Fruit fly (Drosophila melanogaster) whole organism, embryonic: ENCODE results near the gene CG8369.

Experiments used
- Antp ChIP-seq: fragments of 200-800 bp; sonication (Bioruptor generic); optimal IDR thresholded peaks from 3 replicates; lab custom pipeline; 2016; ENCODE audit warnings: missing biosample characterization, missing genetic modification characterization
- Atf3 ChIP-seq: fragments of 200-800 bp; sonication (Bioruptor generic); optimal IDR thresholded peaks from 3 replicates; lab custom pipeline; 2016; ENCODE audit warnings: missing biosample characterization, missing genetic modification characterization
- CG12391 ChIP-seq: fragments of 200-800 bp; sonication (Bioruptor generic); optimal IDR thresholded peaks from 3 replicates; lab custom pipeline; 2018; ENCODE audit warnings: missing biosample characterization, mild to moderate bottlenecking, missing genetic modification characterization, moderate library complexity
- CG13123 ChIP-seq: fragments of 200-800 bp; sonication (Bioruptor generic); optimal IDR thresholded peaks from 2 replicates; lab custom pipeline; 2016; ENCODE audit warnings: missing biosample characterization, missing genetic modification characterization
- CG13775 ChIP-seq: fragments of 200-800 bp; sonication (Bioruptor generic); optimal IDR thresholded peaks from 3 replicates; lab custom pipeline; 2017; ENCODE audit warnings: missing biosample characterization, mild to moderate bottlenecking, missing genetic modification characterization
- CG1602 ChIP-seq: fragments of 200-800 bp; sonication (Bioruptor generic); optimal IDR thresholded peaks from 3 replicates; lab custom pipeline; 2016; ENCODE audit warnings: missing biosample characterization, missing genetic modification characterization
- CG17328 ChIP-seq: fragments of 200-800 bp; sonication (Bioruptor generic); IDR thresholded peaks from 2 replicates; pipeline ENCODE4 v1.3.6; 2022; ENCODE audit warnings: missing biosample characterization, missing genetic modification characterization
- CG2678 ChIP-seq: fragments of 200-800 bp; sonication (Bioruptor generic); optimal IDR thresholded peaks from 3 replicates; lab custom pipeline; 2019; ENCODE audit warnings: missing biosample characterization, mild to moderate bottlenecking, missing genetic modification characterization, moderate library complexity
- CG4328 ChIP-seq: fragments of 200-800 bp; sonication (Bioruptor generic); optimal IDR thresholded peaks from 3 replicates; lab custom pipeline; 2017; ENCODE audit warnings: missing biosample characterization, missing genetic modification reagents, missing genetic modification characterization
- CG4360 ChIP-seq: fragments of 200-800 bp; sonication (Bioruptor generic); IDR thresholded peaks from 2 replicates; pipeline ENCODE4 v1.3.6; 2022; ENCODE audit warnings: missing biosample characterization, missing genetic modification characterization
- CG4424 ChIP-seq: fragments of 200-800 bp; sonication (Bioruptor generic); optimal IDR thresholded peaks from 3 replicates; lab custom pipeline; 2016; ENCODE audit warnings: missing biosample characterization, missing genetic modification characterization
- CG4617 ChIP-seq: fragments of 200-800 bp; sonication (Bioruptor generic); optimal IDR thresholded peaks from 3 replicates; lab custom pipeline; 2016; ENCODE audit warnings: missing biosample characterization, missing genetic modification characterization, borderline replicate concordance
- CG5180 ChIP-seq: fragments of 200-800 bp; sonication (Bioruptor generic); optimal IDR thresholded peaks from 3 replicates; lab custom pipeline; 2017; ENCODE audit warnings: missing biosample characterization, missing genetic modification characterization, mild to moderate bottlenecking, moderate library complexity, missing genetic modification reagents
- CG6654 ChIP-seq: fragments of 200-800 bp; sonication (Bioruptor generic); optimal IDR thresholded peaks from 2 replicates; lab custom pipeline; 2017; ENCODE audit warnings: missing biosample characterization, mild to moderate bottlenecking, missing genetic modification characterization
- CG6683 ChIP-seq: fragments of 200-800 bp; sonication (Bioruptor generic); optimal IDR thresholded peaks from 2 replicates; lab custom pipeline; 2017; ENCODE audit warnings: missing biosample characterization, mild to moderate bottlenecking, missing genetic modification characterization, missing genetic modification reagents
- CG9932 ChIP-seq: fragments of 200-800 bp; sonication (Bioruptor generic); IDR thresholded peaks from 2 replicates; pipeline ENCODE4 v1.3.6; 2022; ENCODE audit warnings: missing biosample characterization, missing genetic modification characterization
- Camta ChIP-seq: fragments of 200-800 bp; sonication (Bioruptor generic); optimal IDR thresholded peaks from 2 replicates; lab custom pipeline; 2016; ENCODE audit warnings: missing biosample characterization, missing genetic modification characterization
- Dek ChIP-seq: fragments of 200-800 bp; sonication (Bioruptor generic); optimal IDR thresholded peaks from 3 replicates; lab custom pipeline; 2019; ENCODE audit warnings: missing biosample characterization, mild to moderate bottlenecking, missing genetic modification characterization, moderate library complexity
- Drgx ChIP-seq: fragments of 200-800 bp; sonication (Bioruptor generic); IDR thresholded peaks from 2 replicates; pipeline ENCODE4 v1.3.6; 2022; ENCODE audit warnings: missing biosample characterization, missing genetic modification characterization
- Elba2 ChIP-seq: fragments of 200-800 bp; sonication (Bioruptor generic); optimal IDR thresholded peaks from 3 replicates; lab custom pipeline; 2016; ENCODE audit warnings: missing biosample characterization, missing genetic modification characterization
- Hey ChIP-seq: fragments of 200-800 bp; sonication (Bioruptor generic); optimal IDR thresholded peaks from 3 replicates; lab custom pipeline; 2018; ENCODE audit warnings: missing biosample characterization, mild to moderate bottlenecking, missing genetic modification characterization
- MBD-R2 ChIP-seq: fragments of 200-800 bp; sonication (Bioruptor generic); IDR thresholded peaks from 2 replicates; pipeline ENCODE4 v1.3.6; 2022; ENCODE audit warnings: missing biosample characterization, missing genetic modification characterization
- Meics ChIP-seq: fragments of 200-800 bp; sonication (Bioruptor generic); optimal IDR thresholded peaks from 2 replicates; lab custom pipeline; 2017; ENCODE audit warnings: missing biosample characterization, mild to moderate bottlenecking, missing genetic modification characterization
- Mrtf ChIP-seq: fragments of 200-800 bp; sonication (Bioruptor generic); IDR thresholded peaks from 3 replicates; pipeline ENCODE4 v1.3.6; 2022; ENCODE audit warnings: missing biosample characterization, missing genetic modification characterization
- Oli ChIP-seq: fragments of 200-800 bp; sonication (Bioruptor generic); optimal IDR thresholded peaks from 2 replicates; lab custom pipeline; 2018; ENCODE audit warnings: missing biosample characterization, mild to moderate bottlenecking, missing genetic modification characterization, moderate library complexity
- Opbp ChIP-seq: fragments of 200-800 bp; sonication (Bioruptor generic); IDR thresholded peaks from 3 replicates; pipeline ENCODE4 v1.3.6; 2022; ENCODE audit warnings: missing biosample characterization, missing genetic modification characterization; ENCODE audit not compliant: partially characterized antibody
- Sox100B ChIP-seq: fragments of 200-800 bp; sonication (Bioruptor generic); optimal IDR thresholded peaks from 3 replicates; lab custom pipeline; 2018; ENCODE audit warnings: missing biosample characterization, mild to moderate bottlenecking, missing genetic modification characterization
- Stat92E ChIP-seq, 3 experiments: fragments of >200 bp in 2 of 3; fragments of 200-800 bp in 1 of 3; sonication (Bioruptor generic) in 1 of 3; optimal IDR thresholded peaks; 2 replicates each; lab custom pipeline; 2017 to 2019; ENCODE audit warnings: missing biosample characterization in 3 of 3, missing genetic modification characterization in 3 of 3, mild to moderate bottlenecking in 1 of 3, moderate library complexity in 1 of 3
- Usf ChIP-seq: fragments of 200-800 bp; sonication (Bioruptor generic); optimal IDR thresholded peaks from 2 replicates; lab custom pipeline; 2017; ENCODE audit warnings: missing genotype, missing biosample characterization, missing genetic modification characterization
- Xbp1 ChIP-seq: fragments of 200-800 bp; sonication (Bioruptor generic); optimal IDR thresholded peaks from 3 replicates; lab custom pipeline; 2016; ENCODE audit warnings: missing biosample characterization, mild to moderate bottlenecking, missing genetic modification characterization
- ash1 ChIP-seq: fragments of 200-800 bp; sonication (Bioruptor generic); optimal IDR thresholded peaks from 2 replicates; lab custom pipeline; 2018; ENCODE audit warnings: missing biosample characterization, mild to moderate bottlenecking, missing genetic modification characterization
- caup ChIP-seq: fragments of 200-800 bp; sonication (Bioruptor generic); optimal IDR thresholded peaks from 3 replicates; lab custom pipeline; 2017; ENCODE audit warnings: missing biosample characterization, mild to moderate bottlenecking, missing genetic modification characterization, moderate library complexity; ENCODE audit not compliant: severe bottlenecking
- danr ChIP-seq: fragments of 200-800 bp; sonication (Bioruptor generic); IDR thresholded peaks from 2 replicates; pipeline ENCODE4 v1.3.6; 2022; ENCODE audit warnings: missing biosample characterization, missing genetic modification characterization
- eve ChIP-seq, 2 experiments: fragments of >200 bp; optimal IDR thresholded peaks; 2 replicates each; lab custom pipeline; 2017; ENCODE audit warnings: missing biosample characterization in 2 of 2, missing genetic modification characterization in 2 of 2
- fd102C ChIP-seq: fragments of 200-800 bp; sonication (Bioruptor generic); optimal IDR thresholded peaks from 2 replicates; lab custom pipeline; 2018; ENCODE audit warnings: missing biosample characterization, mild to moderate bottlenecking, missing genetic modification characterization, moderate library complexity
- gce ChIP-seq: fragments of 200-800 bp; sonication (Bioruptor generic); IDR thresholded peaks from 3 replicates; pipeline ENCODE4 v1.3.6; 2022; ENCODE audit warnings: missing biosample characterization, missing genetic modification characterization
- gt ChIP-seq: fragments of 200-800 bp; sonication (Bioruptor generic); IDR thresholded peaks from 2 replicates; pipeline ENCODE4 v1.3.6; 2022; ENCODE audit warnings: missing biosample characterization, missing genetic modification characterization
- knrl ChIP-seq: fragments of 200-800 bp; sonication (Bioruptor generic); IDR thresholded peaks from 3 replicates; pipeline ENCODE4 v1.3.6; 2022; ENCODE audit warnings: missing biosample characterization, missing genetic modification characterization; ENCODE audit not compliant: partially characterized antibody
- nerfin-1 ChIP-seq: fragments of 200-800 bp; sonication (Bioruptor generic); optimal IDR thresholded peaks from 3 replicates; lab custom pipeline; 2019; ENCODE audit warnings: missing biosample characterization, mild to moderate bottlenecking, missing genetic modification characterization, moderate library complexity
- oc ChIP-seq: fragments of 200-800 bp; sonication (Bioruptor generic); optimal IDR thresholded peaks from 2 replicates; lab custom pipeline; 2018; ENCODE audit warnings: missing biosample characterization, mild to moderate bottlenecking, missing genetic modification characterization, moderate library complexity
- p53 ChIP-seq: fragments of 200-800 bp; sonication (Bioruptor generic); optimal IDR thresholded peaks from 2 replicates; lab custom pipeline; 2016; ENCODE audit warnings: missing biosample characterization, missing genetic modification characterization
- phol ChIP-seq: fragments of 200-800 bp; sonication (Bioruptor generic); optimal IDR thresholded peaks from 3 replicates; lab custom pipeline; 2018; ENCODE audit warnings: missing biosample characterization, mild to moderate bottlenecking, missing genetic modification characterization, moderate library complexity
- pum ChIP-seq: fragments of 200-800 bp; sonication (Bioruptor generic); optimal IDR thresholded peaks from 2 replicates; lab custom pipeline; 2016; ENCODE audit warnings: missing biosample characterization, missing genetic modification characterization
- rib ChIP-seq: fragments of 200-800 bp; sonication (Bioruptor generic); IDR thresholded peaks from 2 replicates; pipeline ENCODE4 v1.3.6; 2022; ENCODE audit warnings: missing biosample characterization, missing genetic modification characterization
- sim ChIP-seq: fragments of 200-800 bp; sonication (Bioruptor generic); IDR thresholded peaks from 2 replicates; pipeline ENCODE4 v1.3.6; 2022; ENCODE audit warnings: missing biosample characterization, missing genetic modification characterization
- tna ChIP-seq: fragments of 200-800 bp; sonication (Bioruptor generic); IDR thresholded peaks from 2 replicates; pipeline ENCODE4 v1.3.6; 2022; ENCODE audit warnings: missing biosample characterization, missing genetic modification characterization; ENCODE audit not compliant: partially characterized antibody
- toy ChIP-seq: fragments of 200-800 bp; sonication (Bioruptor generic); IDR thresholded peaks from 2 replicates; pipeline ENCODE4 v1.3.6; 2022; ENCODE audit warnings: missing biosample characterization, missing genetic modification characterization
- tx ChIP-seq: fragments of 200-800 bp; sonication (Bioruptor generic); optimal IDR thresholded peaks from 2 replicates; lab custom pipeline; 2016; ENCODE audit warnings: missing biosample characterization, missing genetic modification characterization
- vfl ChIP-seq: fragments of 200-800 bp; sonication (Bioruptor generic); optimal IDR thresholded peaks from 2 replicates; lab custom pipeline; 2016; ENCODE audit warnings: missing biosample characterization, missing genetic modification characterization
- wdn ChIP-seq: fragments of 200-800 bp; sonication (Bioruptor generic); IDR thresholded peaks from 2 replicates; pipeline ENCODE4 v1.3.6; 2022; ENCODE audit warnings: missing biosample characterization, missing genetic modification characterization
- yki ChIP-seq: fragments of >200 bp; optimal IDR thresholded peaks from 3 replicates; lab custom pipeline; 2018

The CG8369 gene

dm6 chr3R:8808518-8808921 lies 13.3 kb upstream of the CG8369 start (continued):
- TF ChIP-seq MBD-R2 (GFP tag; lab: Robert Waterston, UW) (no peak), wdn (GFP tag; lab: Robert Waterston, UW) (no peak), CG9932 (no peak), CG12391 (tag; lab: Kevin White, UChicago) (peak; percentile 90), CG13775 (GFP tag; lab: Kevin White, UChicago) (peak; percentile 88), rib (no peak), gt (GFP tag; lab: Robert Waterston, UW) (no peak), Sox100B (GFP tag; lab: Kevin White, UChicago) (peak; percentile 74), fd102C (GFP tag; lab: Kevin White, UChicago) (peak; percentile 94), eve (GFP tag; optimal IDR thresholded peaks at IDR 0.05; lab: Kevin White, UChicago) (peak in 1 of 2 experiments; percentile 71), tna (no peak), danr (GFP tag; lab: Robert Waterston, UW) (no peak), Hey (tag; lab: Kevin White, UChicago) (no peak), Usf (GFP tag; lab: Kevin White, UChicago) (peak; percentile 77), CG4360 (GFP tag; lab: Robert Waterston, UW) (peak; percentile 25; the same call in 1 of the 2 replicates), CG17328 (peak; percentile 61), CG13123 (GFP tag; lab: Kevin White, UChicago) (peak; percentile 19), sim (GFP tag; lab: Robert Waterston, UW) (no peak), phol (tag; lab: Kevin White, UChicago) (peak; percentile 89), CG4617 (GFP tag; lab: Kevin White, UChicago) (peak; percentile 17), Xbp1 (peak; percentile 71), yki (lab: Kevin White, UChicago) (no peak), toy (GFP tag; lab: Robert Waterston, UW) (no peak), Meics (GFP tag; lab: Kevin White, UChicago) (peak; percentile 21), CG4328 (GFP tag; lab: Kevin White, UChicago) (peak; percentile 49), pum (peak; percentile 63), knrl (GFP tag; lab: Robert Waterston, UW) (no peak), CG6654 (GFP tag; lab: Kevin White, UChicago) (peak; percentile 22), Stat92E (GFP tag; optimal IDR thresholded peaks at IDR 0.05; lab: Kevin White, UChicago) (peak in 1 of 3 experiments; percentile 71), CG6683 (GFP tag; lab: Kevin White, UChicago) (no peak), CG1602 (peak; percentile 87), CG5180 (no peak), ash1 (GFP tag; lab: Kevin White, UChicago) (no peak), Drgx (GFP tag; lab: Robert Waterston, UW) (no peak), vfl (GFP tag; lab: Kevin White, UChicago) (peak; percentile 60), oc (peak; percentile 27), Dek (tag; lab: Kevin White, UChicago) (no peak), Camta (GFP tag; lab: Kevin White, UChicago) (peak; percentile 60), Atf3 (GFP tag; lab: Kevin White, UChicago) (peak; percentile 60), CG4424 (GFP tag; lab: Kevin White, UChicago) (peak; percentile 85), CG2678 (tag; lab: Kevin White, UChicago) (peak; percentile 77), tx (GFP tag; lab: Kevin White, UChicago) (peak; percentile 9), Antp (GFP tag; lab: Kevin White, UChicago) (peak; percentile 37), caup (GFP tag; lab: Kevin White, UChicago) (no peak), p53 (GFP tag; lab: Kevin White, UChicago) (no peak), Elba2 (peak; percentile 78), nerfin-1 (tag; lab: Kevin White, UChicago) (peak; percentile 83), Oli (tag; lab: Kevin White, UChicago) (peak; percentile 73), Opbp (GFP tag; lab: Robert Waterston, UW) (no peak), gce (GFP tag; lab: Robert Waterston, UW) (no peak), Mrtf (no peak)
